Worm (Caenorhabditis elegans): ENCODE measurements around the gene lias-1.

DNA sequence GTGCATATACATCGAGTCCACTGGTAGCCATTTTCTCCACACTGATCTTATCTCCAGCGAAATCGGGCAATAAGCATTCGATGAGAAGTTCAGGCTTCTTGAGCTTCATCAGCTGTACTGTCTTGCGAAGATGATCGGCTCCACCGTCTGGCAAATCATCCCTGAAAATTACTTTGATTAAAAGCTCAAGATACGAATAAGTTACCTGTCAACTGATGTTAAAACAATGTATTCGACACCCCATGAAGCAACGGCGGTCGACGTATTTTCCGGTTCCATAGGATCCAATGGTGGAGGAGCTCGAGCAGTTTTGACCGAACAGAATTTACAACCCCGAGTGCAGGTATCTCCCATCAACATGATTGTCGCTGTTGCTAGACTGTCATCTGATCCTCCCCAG lies 662 bp downstream of the lias-1 start:
- TF ChIP-seq nhr-19 (GFP tag; conservative IDR thresholded peaks at IDR 0.05) (no peak), lin-15B (tag; optimal IDR thresholded peaks at IDR 0.05) (no peak), ztf-4 (tag; optimal IDR thresholded peaks at IDR 0.05) (no peak), ces-1 (GFP tag; optimal IDR thresholded peaks at IDR 0.05) (no peak), fkh-4 (tag; optimal IDR thresholded peaks at IDR 0.05; ENCODE audit: borderline replicate concordance) (no peak), lin-39 (tag; optimal IDR thresholded peaks at IDR 0.05) (no peak), zag-1 (tag; optimal IDR thresholded peaks at IDR 0.05) (no peak)

Measured in whole organism, L1 larva.